Worm (Caenorhabditis elegans) whole organism, L3 larva: Measurements from ENCODE around the gene Y32B12B.4.

Source experiments
- R02D3.7 ChIP-seq: fragments of 150-350 bp; optimal IDR thresholded peaks from 2 replicates; lab custom pipeline; 2014; ENCODE audit warnings: missing biosample characterization, missing genetic modification characterization
- ZK546.5 ChIP-seq: sonication (generic microtip); optimal IDR thresholded peaks from 2 replicates; lab custom pipeline; 2017; ENCODE audit warnings: missing biosample characterization, missing genetic modification characterization
- aly-2 ChIP-seq: fragments of 150-350 bp; optimal IDR thresholded peaks from 2 replicates; lab custom pipeline; 2014; ENCODE audit warnings: missing biosample characterization, missing genetic modification characterization
- ama-1 ChIP-seq: fragments of 150-350 bp; optimal IDR thresholded peaks from 2 replicates; lab custom pipeline; 2018
- ceh-16 ChIP-seq: sonication (generic microtip); optimal IDR thresholded peaks from 2 replicates; lab custom pipeline; 2017; ENCODE audit warnings: missing biosample characterization, missing genetic modification characterization
- ceh-28 ChIP-seq: fragments of 150-350 bp; optimal IDR thresholded peaks from 2 replicates; lab custom pipeline; 2014; ENCODE audit warnings: missing biosample characterization, missing genetic modification reagents, missing genetic modification characterization
- ceh-82 ChIP-seq: fragments of 150-350 bp; optimal IDR thresholded peaks from 2 replicates; lab custom pipeline; 2014; ENCODE audit warnings: missing biosample characterization, missing genetic modification characterization
- ceh-9 ChIP-seq: sonication (generic microtip); optimal IDR thresholded peaks from 2 replicates; lab custom pipeline; 2018; ENCODE audit warnings: missing biosample characterization, missing genetic modification characterization
- daf-12 ChIP-seq: fragments of 150-350 bp; optimal IDR thresholded peaks from 2 replicates; lab custom pipeline; 2014; ENCODE audit warnings: missing biosample characterization, missing genetic modification reagents, missing genetic modification characterization
- egl-27 ChIP-seq: sonication (generic microtip); optimal IDR thresholded peaks from 4 replicates; lab custom pipeline; 2017; ENCODE audit warnings: missing biosample characterization, missing genetic modification reagents, missing genetic modification characterization
- egl-5 ChIP-seq: fragments of 150-350 bp; optimal IDR thresholded peaks from 2 replicates; lab custom pipeline; 2017; ENCODE audit warnings: missing biosample characterization, missing genetic modification reagents, missing genetic modification characterization, inconsistent platforms
- elt-1 ChIP-seq: fragments of 150-350 bp; optimal IDR thresholded peaks from 2 replicates; lab custom pipeline; 2014; ENCODE audit warnings: missing biosample characterization, missing genetic modification characterization
- elt-2 ChIP-seq: sonication (generic microtip); optimal IDR thresholded peaks from 2 replicates; lab custom pipeline; 2016; ENCODE audit warnings: missing genetic modification reagents, mild to moderate bottlenecking, missing genetic modification characterization, missing compliant biosample characterization
- elt-3 ChIP-seq, 3 experiments: fragments of 150-350 bp in 1 of 3; sonication (generic microtip) in 2 of 3; optimal IDR thresholded peaks; 2 replicates in 2 of 3; 4 replicates in 1 of 3; lab custom pipeline; 2014 to 2017; ENCODE audit warnings: missing biosample characterization in 3 of 3, missing genetic modification characterization in 3 of 3
- eor-1 ChIP-seq, 2 experiments: fragments of 150-350 bp; optimal IDR thresholded peaks; 2 replicates each; lab custom pipeline; 2014 to 2018; ENCODE audit warnings: missing biosample characterization in 2 of 2, missing genetic modification characterization in 2 of 2
- fkh-2 ChIP-seq: fragments of 150-350 bp; optimal IDR thresholded peaks from 2 replicates; lab custom pipeline; 2014; ENCODE audit warnings: missing biosample characterization, missing genetic modification reagents, missing genetic modification characterization
- fos-1 ChIP-seq: fragments of 150-350 bp; optimal IDR thresholded peaks from 2 replicates; lab custom pipeline; 2014; ENCODE audit warnings: missing biosample characterization, missing genetic modification characterization
- hmg-11 ChIP-seq: sonication (generic microtip); optimal IDR thresholded peaks from 2 replicates; lab custom pipeline; 2016; ENCODE audit warnings: missing genetic modification characterization, missing compliant biosample characterization
- jun-1 ChIP-seq: fragments of 150-350 bp; optimal IDR thresholded peaks from 2 replicates; lab custom pipeline; 2014; ENCODE audit warnings: missing biosample characterization, missing genetic modification reagents, missing genetic modification characterization
- lin-15B ChIP-seq: fragments of 150-350 bp; optimal IDR thresholded peaks from 2 replicates; lab custom pipeline; 2014; ENCODE audit warnings: missing biosample characterization, missing genetic modification characterization
- lin-39 ChIP-seq: fragments of 150-350 bp; optimal IDR thresholded peaks from 2 replicates; lab custom pipeline; 2018; ENCODE audit warnings: missing biosample characterization, missing genetic modification reagents, missing genetic modification characterization
- lsy-12 ChIP-seq: sonication (generic microtip); optimal IDR thresholded peaks from 2 replicates; lab custom pipeline; 2016; ENCODE audit warnings: mild to moderate bottlenecking, missing genetic modification characterization, missing compliant biosample characterization
- mdl-1 ChIP-seq: fragments of 150-350 bp; optimal IDR thresholded peaks from 2 replicates; lab custom pipeline; 2014; ENCODE audit warnings: missing biosample characterization, missing genetic modification characterization
- mml-1 ChIP-seq: fragments of 150-350 bp; sonication (generic microtip); optimal IDR thresholded peaks from 3 replicates; lab custom pipeline; 2014; ENCODE audit warnings: missing biosample characterization, missing genetic modification characterization
- nhr-11 ChIP-seq: fragments of 150-350 bp; optimal IDR thresholded peaks from 2 replicates; lab custom pipeline; 2014; ENCODE audit warnings: missing biosample characterization, missing genetic modification characterization
- nhr-12 ChIP-seq: fragments of 150-350 bp; optimal IDR thresholded peaks from 2 replicates; lab custom pipeline; 2014; ENCODE audit warnings: missing biosample characterization, missing genetic modification characterization
- nhr-23 ChIP-seq: fragments of 150-350 bp; optimal IDR thresholded peaks from 2 replicates; lab custom pipeline; 2014; ENCODE audit warnings: missing biosample characterization, missing genetic modification reagents, missing genetic modification characterization
- nhr-237 ChIP-seq: fragments of 150-350 bp; optimal IDR thresholded peaks from 2 replicates; lab custom pipeline; 2014; ENCODE audit warnings: missing biosample characterization, missing genetic modification characterization
- nhr-25 ChIP-seq: sonication (generic microtip); optimal IDR thresholded peaks from 2 replicates; lab custom pipeline; 2017; ENCODE audit warnings: missing biosample characterization, missing genetic modification characterization
- nhr-43 ChIP-seq: sonication (generic microtip); optimal IDR thresholded peaks from 2 replicates; lab custom pipeline; 2016; ENCODE audit warnings: mild to moderate bottlenecking, missing genetic modification characterization, missing compliant biosample characterization; ENCODE audit not compliant: poor library complexity, severe bottlenecking
- nhr-67 ChIP-seq: fragments of 150-350 bp; optimal IDR thresholded peaks from 2 replicates; lab custom pipeline; 2014; ENCODE audit warnings: missing biosample characterization, missing genetic modification characterization
- nhr-76 ChIP-seq: fragments of 150-350 bp; sonication (generic microtip); optimal IDR thresholded peaks from 5 replicates; lab custom pipeline; 2014; ENCODE audit warnings: missing biosample characterization, missing genetic modification characterization
- pha-4 ChIP-seq: fragments of 150-350 bp; optimal IDR thresholded peaks from 2 replicates; lab custom pipeline; 2014; ENCODE audit warnings: missing biosample characterization, missing genetic modification reagents, missing genetic modification characterization
- pqm-1 ChIP-seq: fragments of 150-350 bp; optimal IDR thresholded peaks from 2 replicates; lab custom pipeline; 2017; ENCODE audit warnings: missing biosample characterization, missing genetic modification characterization, inconsistent platforms
- sea-2 ChIP-seq: fragments of 150-350 bp; sonication (generic microtip); optimal IDR thresholded peaks from 4 replicates; lab custom pipeline; 2014; ENCODE audit warnings: missing biosample characterization, missing genetic modification reagents, missing genetic modification characterization
- skn-1 ChIP-seq: fragments of 150-350 bp; optimal IDR thresholded peaks from 2 replicates; lab custom pipeline; 2014; ENCODE audit warnings: missing biosample characterization, missing genetic modification characterization
- snpc-4 ChIP-seq: fragments of 150-350 bp; optimal IDR thresholded peaks from 2 replicates; lab custom pipeline; 2014; ENCODE audit warnings: missing biosample characterization, missing genetic modification characterization
- tbx-2 ChIP-seq: sonication (generic microtip); optimal IDR thresholded peaks from 2 replicates; lab custom pipeline; 2016; ENCODE audit warnings: mild to moderate bottlenecking, missing genetic modification characterization, missing compliant biosample characterization
- unc-39 ChIP-seq: sonication (generic microtip); optimal IDR thresholded peaks from 4 replicates; lab custom pipeline; 2017; ENCODE audit warnings: missing biosample characterization, missing genetic modification characterization
- unc-62 ChIP-seq: fragments of 150-350 bp; sonication (generic microtip); optimal IDR thresholded peaks from 4 replicates; lab custom pipeline; 2014; ENCODE audit warnings: missing biosample characterization, missing genetic modification reagents, missing genetic modification characterization
- zag-1 ChIP-seq: fragments of 150-350 bp; optimal IDR thresholded peaks from 2 replicates; lab custom pipeline; 2014; ENCODE audit warnings: missing biosample characterization, missing genetic modification characterization
- ztf-11 ChIP-seq: fragments of 150-350 bp; optimal IDR thresholded peaks from 2 replicates; lab custom pipeline; 2014; ENCODE audit warnings: missing biosample characterization, missing genetic modification characterization
- ztf-4 ChIP-seq: fragments of 150-350 bp; optimal IDR thresholded peaks from 2 replicates; lab custom pipeline; 2014; ENCODE audit warnings: missing biosample characterization, missing genetic modification characterization

Y32B12B.4 gene

ce11 chrV:16582973-16583372 is 29.8 kb downstream of the Y32B12B.4 start, which contains the start of gene str-150:
TSS of gene str-150 (plus strand) at chrV:16583273.
- no peak for TF ChIP-seq ceh-28 (tag; lab: Kevin White, UChicago)
- no peak for TF ChIP-seq jun-1 (tag; lab: Kevin White, UChicago)
- TF ChIP-seq ztf-4 (tag; lab: Kevin White, UChicago): no peak
- no peak for TF ChIP-seq ztf-11
- no peak for TF ChIP-seq ama-1
- TF ChIP-seq hmg-11 (tag; lab: Kevin White, UChicago): no peak
- TF ChIP-seq nhr-43 (tag; lab: Kevin White, UChicago): no peak
- no peak for TF ChIP-seq nhr-12 (tag; lab: Kevin White, UChicago)
- no peak for TF ChIP-seq egl-27 (tag; lab: Kevin White, UChicago)
- TF ChIP-seq sea-2 (GFP tag; lab: Kevin White, UChicago): no peak
- no peak for TF ChIP-seq zag-1 (tag; lab: Kevin White, UChicago)
- no peak for TF ChIP-seq lin-15B
- no peak for TF ChIP-seq nhr-67 (tag; lab: Kevin White, UChicago)
- TF ChIP-seq eor-1 (tag; optimal IDR thresholded peaks at IDR 0.05; lab: Kevin White, UChicago): no peak
- TF ChIP-seq mml-1 (tag; lab: Kevin White, UChicago): no peak
- TF ChIP-seq ZK546.5 (tag; lab: Kevin White, UChicago): no peak
- no peak for TF ChIP-seq nhr-237 (tag; lab: Kevin White, UChicago)

DNA sequence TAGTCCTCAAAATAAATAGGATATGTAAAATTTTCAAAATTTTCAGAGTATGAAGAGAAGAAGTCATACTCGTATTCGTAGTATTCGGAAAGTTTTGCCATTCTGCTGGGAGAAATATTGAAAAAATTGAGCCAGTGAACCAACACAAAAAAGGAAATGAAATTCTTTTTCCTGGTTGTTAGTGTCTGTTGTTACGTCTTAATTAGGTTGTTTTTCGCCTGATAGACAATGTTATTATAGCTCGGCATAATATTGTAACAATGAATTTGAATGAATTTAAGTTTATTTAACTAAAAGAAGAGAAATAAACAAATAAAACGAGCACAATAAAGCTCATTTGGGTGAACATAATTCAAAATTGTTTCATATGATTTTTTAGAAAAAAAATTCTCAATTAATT is 35.3 kb downstream of the Y32B12B.4 start, which contains the start of gene srw-73:
srw-73 (minus strand) TSS at position 101 of the 400 bp plus-strand sequence.
- TF ChIP-seq snpc-4 (no peak), unc-62 (GFP tag; lab: Kevin White, UChicago) (no peak), pha-4 (tag; lab: Kevin White, UChicago) (no peak), aly-2 (tag; lab: Kevin White, UChicago) (no peak), egl-5 (tag; lab: Kevin White, UChicago) (no peak), elt-1 (tag; lab: Kevin White, UChicago) (no peak), sea-2 (GFP tag; lab: Kevin White, UChicago) (no peak), nhr-23 (tag; lab: Kevin White, UChicago) (no peak), nhr-76 (tag; lab: Kevin White, UChicago) (no peak), elt-2 (no peak), hmg-11 (tag; lab: Kevin White, UChicago) (no peak)

- TF ChIP-seq ceh-82 (tag; lab: Kevin White, UChicago) (no peak), unc-62 (GFP tag; lab: Kevin White, UChicago) (no peak), ztf-11 (no peak), pqm-1 (tag; lab: Kevin White, UChicago) (no peak), daf-12 (tag; lab: Kevin White, UChicago) (no peak), aly-2 (tag; lab: Kevin White, UChicago) (no peak), lsy-12 (tag; lab: Kevin White, UChicago) (no peak), lin-39 (tag; lab: Kevin White, UChicago) (no peak), hmg-11 (tag; lab: Kevin White, UChicago) (no peak), fos-1 (no peak), skn-1 (no peak), ztf-4 (tag; lab: Kevin White, UChicago) (no peak), elt-2 (no peak), ceh-16 (tag; lab: Kevin White, UChicago) (no peak), nhr-76 (tag; lab: Kevin White, UChicago) (no peak), unc-39 (no peak), nhr-23 (tag; lab: Kevin White, UChicago) (no peak), nhr-11 (tag; lab: Kevin White, UChicago) (no peak), nhr-67 (tag; lab: Kevin White, UChicago) (no peak), sea-2 (GFP tag; lab: Kevin White, UChicago) (no peak)
Observed at ce11 chrV:16589488-16589887, 36.4 kb downstream of the Y32B12B.4 start.

DNA sequence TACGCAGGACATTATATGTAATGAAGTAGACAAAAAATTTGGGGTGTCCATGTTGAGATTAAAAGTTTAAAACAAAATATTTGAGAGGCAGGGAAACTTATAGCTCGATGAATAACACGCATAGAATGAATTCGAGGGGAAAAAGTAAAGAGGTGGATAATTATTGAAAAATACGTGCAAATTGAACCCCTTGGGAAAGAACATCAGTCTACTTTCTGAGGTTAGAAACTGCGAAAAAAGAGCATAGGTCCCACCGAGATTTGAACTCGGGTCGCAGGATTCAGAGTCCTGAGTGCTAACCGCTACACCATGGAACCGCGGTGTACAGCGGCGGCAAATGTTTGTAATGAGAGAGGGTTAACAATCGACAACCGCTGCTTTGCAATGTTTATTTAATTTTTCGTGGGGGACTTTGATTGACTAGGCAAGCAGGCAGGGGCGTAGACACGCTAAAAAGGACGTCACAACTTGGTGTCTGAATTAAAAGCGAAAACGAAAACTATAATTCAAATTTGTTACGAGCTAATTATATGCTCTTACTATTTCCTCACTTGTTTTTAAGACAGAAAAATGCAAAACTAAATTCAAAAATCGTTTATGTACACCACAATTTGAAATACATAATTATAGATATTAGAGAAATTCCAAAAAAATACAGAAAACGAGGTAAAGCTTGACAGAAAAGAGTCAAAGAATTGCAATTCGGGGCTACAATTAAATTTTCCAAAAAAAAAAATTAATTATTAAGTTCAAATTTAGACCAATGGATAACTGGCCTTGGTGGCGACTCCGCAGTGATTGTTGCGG is 39.1 kb downstream of the Y32B12B.4 start, which contains the start of gene srh-269:
srh-269 (minus strand) TSS at position 51 of the 807 bp plus-strand sequence.
- no peak for TF ChIP-seq mdl-1 (tag; lab: Kevin White, UChicago)
- no peak for TF ChIP-seq tbx-2 (tag; lab: Kevin White, UChicago)
- no peak for TF ChIP-seq ztf-11
- peak; percentile 33 for TF ChIP-seq egl-27 (tag; lab: Kevin White, UChicago)
- peak; percentile 61 for TF ChIP-seq elt-2
- TF ChIP-seq ama-1: peak; percentile 95
- no peak for TF ChIP-seq unc-62 (GFP tag; lab: Kevin White, UChicago)
- no peak for TF ChIP-seq zag-1 (tag; lab: Kevin White, UChicago)
- TF ChIP-seq elt-3 (tag; optimal IDR thresholded peaks at IDR 0.05; lab: Kevin White, UChicago): no peak
- TF ChIP-seq lin-15B: no peak
- peak; percentile 71 for TF ChIP-seq nhr-43 (tag; lab: Kevin White, UChicago)
- no peak for TF ChIP-seq pha-4 (tag; lab: Kevin White, UChicago)
- TF ChIP-seq daf-12 (tag; lab: Kevin White, UChicago): no peak
- TF ChIP-seq nhr-25 (tag; lab: Kevin White, UChicago): no peak
- no peak for TF ChIP-seq ceh-16 (tag; lab: Kevin White, UChicago)
- no peak for TF ChIP-seq nhr-76 (tag; lab: Kevin White, UChicago)
- TF ChIP-seq pqm-1 (tag; lab: Kevin White, UChicago): peak; percentile 32
- TF ChIP-seq mml-1 (tag; lab: Kevin White, UChicago): no peak
- TF ChIP-seq fkh-2: no peak
- TF ChIP-seq R02D3.7 (tag; lab: Kevin White, UChicago): no peak
- TF ChIP-seq lin-39 (tag; lab: Kevin White, UChicago): peak; percentile 41
- TF ChIP-seq egl-5 (tag; lab: Kevin White, UChicago): no peak
- no peak for TF ChIP-seq ceh-9 (tag; lab: Kevin White, UChicago)
- no peak for TF ChIP-seq skn-1
- peak; percentile 85 for TF ChIP-seq hmg-11 (tag; lab: Kevin White, UChicago)
